Worm (Caenorhabditis elegans): ENCODE measurements around the gene ZK673.11.

Gene ZK673.11

DNA sequence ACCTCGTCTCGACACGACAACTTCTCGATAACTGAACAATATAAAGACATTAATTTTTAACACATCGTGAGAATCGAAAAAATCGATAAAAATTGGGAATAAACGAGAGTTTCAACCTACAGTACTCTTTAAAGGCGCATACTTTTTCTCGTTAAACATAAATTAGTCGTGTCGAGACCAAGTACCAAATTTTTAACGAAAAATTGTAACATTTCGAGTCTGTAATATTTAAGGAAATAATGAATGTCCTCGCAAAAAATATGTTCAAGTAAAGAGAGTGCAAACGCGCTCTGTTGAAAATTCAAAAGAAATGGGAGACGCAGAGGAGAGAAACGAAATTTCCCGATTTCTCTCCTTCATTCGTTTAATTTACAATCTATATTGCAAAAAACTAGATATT lies 6.7 kb upstream of the ZK673.11 start (continued):
- TF ChIP-seq daf-8 (GFP tag; IDR thresholded peaks at IDR 0.05) = no peak
- TF ChIP-seq mdt-29 (GFP tag; IDR thresholded peaks at IDR 0.05) = no peak
- TF ChIP-seq php-3 (GFP tag; IDR thresholded peaks at IDR 0.05) = no peak
- no peak for TF ChIP-seq mxl-3 (GFP tag; optimal IDR thresholded peaks at IDR 0.05)
- TF ChIP-seq nhr-11 (tag; optimal IDR thresholded peaks at IDR 0.05) = peak; percentile 44
- no peak for TF ChIP-seq fos-1 (tag; optimal IDR thresholded peaks at IDR 0.05)
- no peak for TF ChIP-seq ZK337.2 (GFP tag; IDR thresholded peaks at IDR 0.05)
- TF ChIP-seq F10B5.3 (tag; optimal IDR thresholded peaks at IDR 0.05) = no peak
- TF ChIP-seq madf-5 (GFP tag; IDR thresholded peaks at IDR 0.05) = no peak
- TF ChIP-seq zip-2 (tag; optimal IDR thresholded peaks at IDR 0.05) = no peak
- TF ChIP-seq R02D3.7 (tag; optimal IDR thresholded peaks at IDR 0.05) = no peak
- no peak for TF ChIP-seq pha-4 (GFP tag; IDR thresholded peaks at IDR 0.05)
- no peak for TF ChIP-seq pha-4 (tag; optimal IDR thresholded peaks at IDR 0.05)
- TF ChIP-seq nhr-111 (GFP tag; optimal IDR thresholded peaks at IDR 0.05) = no peak
- TF ChIP-seq hif-1 (tag; optimal IDR thresholded peaks at IDR 0.05) = no peak
- TF ChIP-seq nhr-10 (tag; optimal IDR thresholded peaks at IDR 0.05) = no peak
- no peak for TF ChIP-seq ceh-82 (tag; optimal IDR thresholded peaks at IDR 0.05)
- TF ChIP-seq cey-2 (tag; optimal IDR thresholded peaks at IDR 0.05; ENCODE audit: borderline replicate concordance, insufficient read depth) = no peak
- TF ChIP-seq unc-130 (GFP tag; optimal IDR thresholded peaks at IDR 0.05) = no peak
- no peak for TF ChIP-seq rbr-2 (tag; optimal IDR thresholded peaks at IDR 0.05)
- TF ChIP-seq egl-43 (GFP tag; IDR thresholded peaks at IDR 0.05) = no peak
- no peak for TF ChIP-seq duxl-1 (tag; optimal IDR thresholded peaks at IDR 0.05; ENCODE audit: poor library complexity)
- TF ChIP-seq lin-13 (GFP tag; optimal IDR thresholded peaks at IDR 0.05) = no peak
- no peak for TF ChIP-seq saeg-2 (GFP tag; IDR thresholded peaks at IDR 0.05)
- peak; percentile 72 for TF ChIP-seq sdz-12 (GFP tag; optimal IDR thresholded peaks at IDR 0.05)
- TF ChIP-seq nhr-6 (tag; optimal IDR thresholded peaks at IDR 0.05) = no peak
- TF ChIP-seq ztf-11 (tag; optimal IDR thresholded peaks at IDR 0.05) = no peak
- TF ChIP-seq daf-16 (GFP tag; optimal IDR thresholded peaks at IDR 0.05) = no peak
- peak; percentile 8 for TF ChIP-seq daf-16 (tag; optimal IDR thresholded peaks at IDR 0.05)
- no peak for TF ChIP-seq F37D6.2 (tag; optimal IDR thresholded peaks at IDR 0.05)
- TF ChIP-seq D1046.2 (GFP tag; IDR thresholded peaks at IDR 0.05) = no peak
- peak; percentile 27 for TF ChIP-seq dve-1 (tag; optimal IDR thresholded peaks at IDR 0.05; ENCODE audit: insufficient read depth)
- TF ChIP-seq lsy-2 (tag; optimal IDR thresholded peaks at IDR 0.05) = peak in 1 of 2 experiments; percentile 31
- TF ChIP-seq zag-1 (tag; optimal IDR thresholded peaks at IDR 0.05) = no peak
- TF ChIP-seq daf-12 (tag; optimal IDR thresholded peaks at IDR 0.05) = no peak
- no peak for TF ChIP-seq lir-3 (tag; optimal IDR thresholded peaks at IDR 0.05)
- no peak for TF ChIP-seq lin-29 (GFP tag; IDR thresholded peaks at IDR 0.05)
- TF ChIP-seq snpc-4 (tag; optimal IDR thresholded peaks at IDR 0.05) = no peak
- peak; percentile 14 for TF ChIP-seq mes-2 (tag; optimal IDR thresholded peaks at IDR 0.05; ENCODE audit: poor library complexity, severe bottlenecking)
- TF ChIP-seq mxl-2 (GFP tag; conservative IDR thresholded peaks at IDR 0.05) = no peak
- no peak for TF ChIP-seq tag-97 (GFP tag; IDR thresholded peaks at IDR 0.05)
- TF ChIP-seq aly-2 (tag; optimal IDR thresholded peaks at IDR 0.05) = no peak
- TF ChIP-seq spr-1 (tag; optimal IDR thresholded peaks at IDR 0.05) = no peak
- peak; percentile 0 for TF ChIP-seq nhr-102 (tag; optimal IDR thresholded peaks at IDR 0.05)
- TF ChIP-seq Y105C5A.15 (GFP tag; IDR thresholded peaks at IDR 0.05) = no peak
- TF ChIP-seq nhr-41 (GFP tag; IDR thresholded peaks at IDR 0.05) = no peak; the same call in 1 of the 2 replicates
- TF ChIP-seq skn-1 (tag; optimal IDR thresholded peaks at IDR 0.05) = no peak
- 0 out of 2 replicates have a peak, but pooled peaks have one; percentile 25 for TF ChIP-seq Y48G9A.11 (GFP tag; IDR thresholded peaks at IDR 0.05)
- TF ChIP-seq aha-1 (tag) = peak; percentile 64
- no peak for TF ChIP-seq ceh-28 (tag; optimal IDR thresholded peaks at IDR 0.05)
- TF ChIP-seq lin-15B (tag; optimal IDR thresholded peaks at IDR 0.05) = no peak
- TF ChIP-seq spr-3 (GFP tag; optimal IDR thresholded peaks at IDR 0.05) = no peak
- TF ChIP-seq egl-27 (tag; optimal IDR thresholded peaks at IDR 0.05) = no peak
